Fruit fly (Drosophila melanogaster) whole organism, embryonic: ENCODE results near the gene mRpL4.

Experiments used
- Atf6 ChIP-seq: fragments of 200-800 bp; sonication (Bioruptor generic); IDR thresholded peaks from 2 replicates; pipeline ENCODE4 v1.3.6; 2022; ENCODE audit warnings: missing biosample characterization, missing genetic modification characterization
- Blimp-1 ChIP-seq: fragments of 200-800 bp; sonication (Bioruptor generic); optimal IDR thresholded peaks from 3 replicates; lab custom pipeline; 2018; ENCODE audit warnings: missing biosample characterization, missing genetic modification characterization, mild to moderate bottlenecking, moderate library complexity, missing genetic modification reagents
- CG10267 ChIP-seq: fragments of 200-800 bp; sonication (Bioruptor generic); optimal IDR thresholded peaks from 2 replicates; lab custom pipeline; 2018; ENCODE audit warnings: missing biosample characterization, mild to moderate bottlenecking, missing genetic modification characterization, moderate library complexity
- CG11504 ChIP-seq: fragments of 200-800 bp; sonication (Bioruptor generic); optimal IDR thresholded peaks from 3 replicates; lab custom pipeline; 2019; ENCODE audit warnings: missing biosample characterization, mild to moderate bottlenecking, missing genetic modification characterization, moderate library complexity
- CG12155 ChIP-seq: fragments of 200-800 bp; sonication (Bioruptor generic); optimal IDR thresholded peaks from 3 replicates; lab custom pipeline; 2016; ENCODE audit warnings: missing biosample characterization, missing genetic modification characterization
- CG12769 ChIP-seq: fragments of 200-800 bp; sonication (Bioruptor generic); optimal IDR thresholded peaks from 2 replicates; lab custom pipeline; 2019; ENCODE audit warnings: missing biosample characterization, mild to moderate bottlenecking, missing genetic modification characterization, moderate library complexity
- CG14050 ChIP-seq: fragments of 200-800 bp; sonication (Bioruptor generic); IDR thresholded peaks from 3 replicates; pipeline ENCODE4 v1.3.6; 2022; ENCODE audit warnings: missing biosample characterization, missing genetic modification characterization
- CG14965 ChIP-seq: fragments of 200-800 bp; sonication (Bioruptor generic); optimal IDR thresholded peaks from 2 replicates; lab custom pipeline; 2016; ENCODE audit warnings: missing biosample characterization, missing genetic modification characterization, borderline replicate concordance
- CG15514 ChIP-seq: fragments of 200-800 bp; sonication (Bioruptor generic); optimal IDR thresholded peaks from 3 replicates; lab custom pipeline; 2017; ENCODE audit warnings: missing biosample characterization, missing genetic modification characterization, mild to moderate bottlenecking, moderate library complexity, missing genetic modification reagents
- CG33213 ChIP-seq: fragments of 200-800 bp; sonication (Bioruptor generic); optimal IDR thresholded peaks from 3 replicates; lab custom pipeline; 2016; ENCODE audit warnings: missing biosample characterization, missing genetic modification characterization
- CG33557 ChIP-seq: fragments of 200-800 bp; sonication (Bioruptor generic); optimal IDR thresholded peaks from 2 replicates; lab custom pipeline; 2019; ENCODE audit warnings: missing biosample characterization, mild to moderate bottlenecking, missing genetic modification characterization, moderate library complexity
- CG3726 ChIP-seq: fragments of 200-800 bp; sonication (Bioruptor generic); IDR thresholded peaks from 3 replicates; pipeline ENCODE4, ENCODE4 v1.3.6; 2022; ENCODE audit warnings: missing biosample characterization, missing genetic modification characterization
- CG5953 ChIP-seq: fragments of 200-800 bp; sonication (Bioruptor generic); IDR thresholded peaks from 2 replicates; pipeline ENCODE4 v1.3.6; 2022; ENCODE audit warnings: missing biosample characterization, missing genetic modification characterization
- CG6813 ChIP-seq: fragments of 200-800 bp; sonication (Bioruptor generic); optimal IDR thresholded peaks from 2 replicates; lab custom pipeline; 2017; ENCODE audit warnings: missing biosample characterization, missing genetic modification characterization, mild to moderate bottlenecking, moderate library complexity, missing genetic modification reagents
- CG8944 ChIP-seq: fragments of 200-800 bp; sonication (Bioruptor generic); optimal IDR thresholded peaks from 3 replicates; lab custom pipeline; 2016; ENCODE audit warnings: missing biosample characterization, missing genetic modification characterization
- CG9817 ChIP-seq: fragments of 200-800 bp; sonication (Bioruptor generic); optimal IDR thresholded peaks from 2 replicates; lab custom pipeline; 2018; ENCODE audit warnings: missing biosample characterization, mild to moderate bottlenecking, missing genetic modification characterization, moderate library complexity
- Chrac-16 ChIP-seq: fragments of 200-800 bp; sonication (Bioruptor generic); optimal IDR thresholded peaks from 3 replicates; lab custom pipeline; 2016; ENCODE audit warnings: missing biosample characterization, missing genetic modification characterization
- CrebB ChIP-seq: fragments of 200-800 bp; sonication (Bioruptor generic); optimal IDR thresholded peaks from 3 replicates; lab custom pipeline; 2018; ENCODE audit warnings: missing biosample characterization, mild to moderate bottlenecking, missing genetic modification characterization
- Deaf1 ChIP-seq: fragments of 200-800 bp; optimal IDR thresholded peaks from 3 replicates; lab custom pipeline; 2019; ENCODE audit warnings: missing biosample characterization, mild to moderate bottlenecking, missing genetic modification characterization, moderate library complexity
- Fer1 ChIP-seq: fragments of 200-800 bp; sonication (Bioruptor generic); optimal IDR thresholded peaks from 2 replicates; lab custom pipeline; 2017; ENCODE audit warnings: missing biosample characterization, mild to moderate bottlenecking, missing genetic modification characterization
- GATAe ChIP-seq: fragments of 200-800 bp; sonication (Bioruptor generic); conservative IDR thresholded peaks from 2 replicates; pipeline ENCODE4 v1.3.6; 2022; ENCODE audit warnings: missing biosample characterization, missing genetic modification characterization
- Gsc ChIP-seq: fragments of 200-800 bp; sonication (Bioruptor generic); IDR thresholded peaks from 2 replicates; pipeline ENCODE4 v1.3.6; 2022; ENCODE audit warnings: missing biosample characterization, missing genetic modification characterization
- Hmx ChIP-seq: fragments of 200-800 bp; sonication (Bioruptor generic); optimal IDR thresholded peaks from 2 replicates; lab custom pipeline; 2016; ENCODE audit warnings: missing biosample characterization, missing genetic modification characterization
- MESR4 ChIP-seq: fragments of 200-800 bp; sonication (Bioruptor generic); optimal IDR thresholded peaks from 2 replicates; lab custom pipeline; 2018; ENCODE audit warnings: missing biosample characterization, mild to moderate bottlenecking, missing genetic modification characterization, moderate library complexity
- Max ChIP-seq: fragments of 200-800 bp; sonication (Bioruptor generic); optimal IDR thresholded peaks from 2 replicates; lab custom pipeline; 2016; ENCODE audit warnings: missing biosample characterization, mild to moderate bottlenecking, missing genetic modification characterization
- NC2α ChIP-seq: fragments of 200-800 bp; sonication (Bioruptor generic); optimal IDR thresholded peaks from 2 replicates; lab custom pipeline; 2016; ENCODE audit warnings: missing biosample characterization, missing genetic modification characterization
- Oaz ChIP-seq: fragments of 200-800 bp; sonication (Bioruptor generic); IDR thresholded peaks from 2 replicates; pipeline ENCODE4 v1.3.6; 2022; ENCODE audit warnings: missing biosample characterization, missing genetic modification characterization
- Opbp ChIP-seq: fragments of 200-800 bp; sonication (Bioruptor generic); IDR thresholded peaks from 3 replicates; pipeline ENCODE4 v1.3.6; 2022; ENCODE audit warnings: missing biosample characterization, missing genetic modification characterization; ENCODE audit not compliant: partially characterized antibody
- Ptx1 ChIP-seq: fragments of 200-800 bp; sonication (Bioruptor generic); IDR thresholded peaks from 2 replicates; pipeline ENCODE4 v1.3.6; 2022; ENCODE audit warnings: missing biosample characterization, missing genetic modification characterization
- Rx ChIP-seq: fragments of 200-800 bp; sonication (Bioruptor generic); IDR thresholded peaks from 2 replicates; pipeline ENCODE4 v1.3.6; 2022; ENCODE audit warnings: missing biosample characterization, missing genetic modification characterization
- Side ChIP-seq: fragments of 200-800 bp; sonication (Bioruptor generic); optimal IDR thresholded peaks from 2 replicates; lab custom pipeline; 2016; ENCODE audit warnings: missing biosample characterization, missing genetic modification characterization
- Trl ChIP-seq, 3 experiments: fragments of >200 bp in 2 of 3; fragments of 200-800 bp in 1 of 3; sonication (Bioruptor generic) in 1 of 3; optimal IDR thresholded peaks; 2 replicates in 1 of 3; 3 replicates in 2 of 3; lab custom pipeline; 2016 to 2017; ENCODE audit warnings: missing biosample characterization in 1 of 3, missing genetic modification characterization in 1 of 3
- ap ChIP-seq: fragments of 200-800 bp; sonication (Bioruptor generic); IDR thresholded peaks from 2 replicates; pipeline ENCODE4 v1.3.6; 2022; ENCODE audit warnings: missing biosample characterization, missing genetic modification characterization
- caup ChIP-seq: fragments of 200-800 bp; sonication (Bioruptor generic); optimal IDR thresholded peaks from 3 replicates; lab custom pipeline; 2017; ENCODE audit warnings: missing biosample characterization, mild to moderate bottlenecking, missing genetic modification characterization, moderate library complexity; ENCODE audit not compliant: severe bottlenecking
- dan ChIP-seq: fragments of 200-800 bp; sonication (Bioruptor generic); IDR thresholded peaks from 2 replicates; pipeline ENCODE4 v1.3.6; 2022; ENCODE audit warnings: missing biosample characterization, missing genetic modification characterization
- dysf ChIP-seq: fragments of 200-800 bp; sonication (Bioruptor generic); IDR thresholded peaks from 3 replicates; pipeline ENCODE4 v1.3.6; 2022; ENCODE audit warnings: missing biosample characterization, missing genetic modification characterization
- exex ChIP-seq: fragments of 200-800 bp; sonication (Bioruptor generic); optimal IDR thresholded peaks from 4 replicates; lab custom pipeline; 2018; ENCODE audit warnings: missing biosample characterization, mild to moderate bottlenecking, missing genetic modification characterization, moderate library complexity
- gcm2 ChIP-seq: fragments of 200-800 bp; sonication (Bioruptor generic); optimal IDR thresholded peaks from 2 replicates; lab custom pipeline; 2016; ENCODE audit warnings: missing biosample characterization, missing genetic modification characterization
- insv ChIP-seq, 2 experiments: fragments of 200-800 bp; sonication (Bioruptor generic); optimal IDR thresholded peaks; 3 replicates each; lab custom pipeline; 2016 to 2018; ENCODE audit warnings: missing biosample characterization in 2 of 2, missing genetic modification characterization in 2 of 2
- kah ChIP-seq: fragments of 200-800 bp; sonication (Bioruptor generic); optimal IDR thresholded peaks from 2 replicates; lab custom pipeline; 2018; ENCODE audit warnings: missing biosample characterization, mild to moderate bottlenecking, missing genetic modification characterization
- lbe ChIP-seq: fragments of 200-800 bp; sonication (Bioruptor generic); optimal IDR thresholded peaks from 2 replicates; lab custom pipeline; 2016; ENCODE audit warnings: missing biosample characterization, mild to moderate bottlenecking, missing genetic modification characterization
- oc ChIP-seq: fragments of 200-800 bp; sonication (Bioruptor generic); optimal IDR thresholded peaks from 2 replicates; lab custom pipeline; 2018; ENCODE audit warnings: missing biosample characterization, mild to moderate bottlenecking, missing genetic modification characterization, moderate library complexity
- odd ChIP-seq: fragments of 200-800 bp; sonication (Bioruptor generic); optimal IDR thresholded peaks from 2 replicates; lab custom pipeline; 2017; ENCODE audit warnings: missing biosample characterization, mild to moderate bottlenecking, missing genetic modification characterization
- org-1 ChIP-seq: fragments of 200-800 bp; sonication (Bioruptor generic); optimal IDR thresholded peaks from 2 replicates; lab custom pipeline; 2017; ENCODE audit warnings: missing biosample characterization, missing genetic modification characterization
- salm ChIP-seq: fragments of 200-800 bp; sonication (Bioruptor generic); optimal IDR thresholded peaks from 2 replicates; lab custom pipeline; 2018; ENCODE audit warnings: missing biosample characterization, mild to moderate bottlenecking, missing genetic modification characterization
- seq ChIP-seq: fragments of 200-800 bp; sonication (Bioruptor generic); IDR thresholded peaks from 2 replicates; pipeline ENCODE4 v1.3.6; 2022; ENCODE audit warnings: missing biosample characterization, missing genetic modification characterization
- sr ChIP-seq: fragments of 200-800 bp; sonication (Bioruptor generic); IDR thresholded peaks from 3 replicates; pipeline ENCODE4 v1.3.6; 2022; ENCODE audit warnings: missing biosample characterization, missing genetic modification characterization
- usp ChIP-seq: fragments of >200 bp; optimal IDR thresholded peaks from 2 replicates; lab custom pipeline; 2017; ENCODE audit warnings: missing biosample characterization, missing genetic modification characterization

mRpL4 gene

dm6 chr2L:16325515-16326257, 3.2 kb downstream of the mRpL4 start, which contains the start of gene cact (continued):
- peak; percentile 29 for TF ChIP-seq MESR4 (GFP tag; lab: Kevin White, UChicago)
- peak; percentile 91 for TF ChIP-seq dysf (GFP tag; lab: Robert Waterston, UW)
- peak; percentile 89 for TF ChIP-seq Blimp-1 (GFP tag; lab: Kevin White, UChicago)
- peak; percentile 76 for TF ChIP-seq gcm2 (GFP tag; lab: Kevin White, UChicago)
- TF ChIP-seq CG15514, result peak; percentile 93
- TF ChIP-seq Side (GFP tag; lab: Kevin White, UChicago), result peak; percentile 95
- peak; percentile 89 for TF ChIP-seq caup (GFP tag; lab: Kevin White, UChicago)
- peak; percentile 86 for TF ChIP-seq salm (tag; lab: Kevin White, UChicago)
- TF ChIP-seq Max (GFP tag; lab: Kevin White, UChicago), result peak; percentile 87
- peak; percentile 24; the same call in 1 of the 2 replicates for TF ChIP-seq CG5953 (GFP tag; lab: Robert Waterston, UW)
- TF ChIP-seq Opbp, result no peak
- TF ChIP-seq CG14050 (GFP tag; lab: Robert Waterston, UW), result peak; percentile 86
- TF ChIP-seq lbe (GFP tag; lab: Kevin White, UChicago), result peak; percentile 94
- TF ChIP-seq CG12769 (tag; lab: Kevin White, UChicago), result peak; percentile 40
- TF ChIP-seq Rx, result peak; percentile 85
- peak in 1 of 2 experiments; percentile 58 for TF ChIP-seq insv (GFP tag; optimal IDR thresholded peaks at IDR 0.05; lab: Kevin White, UChicago)
- peak; percentile 81 for TF ChIP-seq exex (tag; lab: Kevin White, UChicago)
- peak; percentile 92 for TF ChIP-seq CG9817 (tag; lab: Kevin White, UChicago)
- TF ChIP-seq CrebB (tag; lab: Kevin White, UChicago), result peak; percentile 81
- TF ChIP-seq CG3726 (GFP tag; lab: Robert Waterston, UW), result peak; percentile 82; the same call in 1 of the 3 replicates
- TF ChIP-seq CG11504, result peak; percentile 91
- TF ChIP-seq Fer1 (GFP tag; lab: Kevin White, UChicago), result peak; percentile 93
- TF ChIP-seq odd (GFP tag; lab: Kevin White, UChicago), result peak; percentile 72
- peak; percentile 88 for TF ChIP-seq seq (GFP tag; lab: Robert Waterston, UW)
- TF ChIP-seq Hmx, result peak; percentile 88
- TF ChIP-seq ap, result peak; percentile 90
- peak; percentile 44 for TF ChIP-seq CG14965 (GFP tag; lab: Kevin White, UChicago)
- TF ChIP-seq org-1 (GFP tag; lab: Kevin White, UChicago), result peak; percentile 74
- no peak for TF ChIP-seq Gsc
- TF ChIP-seq Trl (optimal IDR thresholded peaks at IDR 0.05; lab: Kevin White, UChicago), result peak; percentile 79 to 84
- TF ChIP-seq Trl (GFP tag; optimal IDR thresholded peaks at IDR 0.05; lab: Kevin White, UChicago), result peak; percentile 97
- peak; percentile 71 for TF ChIP-seq Oaz (GFP tag; lab: Robert Waterston, UW)
- TF ChIP-seq CG33557 (GFP tag; lab: Kevin White, UChicago), result peak; percentile 79
- peak; percentile 96 for TF ChIP-seq Chrac-16
- TF ChIP-seq dan, result no peak
- peak; percentile 53 for TF ChIP-seq kah (GFP tag; lab: Kevin White, UChicago)
- TF ChIP-seq Atf6 (GFP tag; lab: Robert Waterston, UW), result peak; percentile 89
- TF ChIP-seq CG6813 (GFP tag; lab: Kevin White, UChicago), result peak; percentile 85
- peak; percentile 95 for TF ChIP-seq CG12155
- TF ChIP-seq oc (tag; lab: Kevin White, UChicago), result peak; percentile 91
- peak; percentile 95 for TF ChIP-seq Ptx1 (GFP tag; lab: Robert Waterston, UW)
- peak; percentile 90 for TF ChIP-seq CG10267 (tag; lab: Kevin White, UChicago)
- TF ChIP-seq GATAe (GFP tag; lab: Robert Waterston, UW), result peak; percentile 59; the same call in 1 of the 2 replicates
- TF ChIP-seq sr (GFP tag; lab: Robert Waterston, UW), result peak; percentile 25; the same call in 1 of the 3 replicates
- peak; percentile 93 for TF ChIP-seq CG33213 (GFP tag; lab: Kevin White, UChicago)
- peak; percentile 93 for TF ChIP-seq NC2α (GFP tag; lab: Kevin White, UChicago)
- peak; percentile 73 for TF ChIP-seq Deaf1 (tag; lab: Kevin White, UChicago)
- TF ChIP-seq usp (GFP tag; lab: Kevin White, UChicago), result no peak
- TF ChIP-seq CG8944 (GFP tag; lab: Kevin White, UChicago), result peak; percentile 91
